Fruit fly (Drosophila melanogaster) whole organism, embryonic: ENCODE data around the gene eIF2Bepsilon.

Experiments used
- Asciz ChIP-seq: fragments of 200-800 bp; sonication (Bioruptor generic); optimal IDR thresholded peaks from 2 replicates; lab custom pipeline; 2017; ENCODE audit warnings: missing biosample characterization, mild to moderate bottlenecking, missing genetic modification characterization, missing genetic modification reagents
- Atf3 ChIP-seq: fragments of 200-800 bp; sonication (Bioruptor generic); optimal IDR thresholded peaks from 3 replicates; lab custom pipeline; 2016; ENCODE audit warnings: missing biosample characterization, missing genetic modification characterization
- B-H1 ChIP-seq: fragments of 200-800 bp; sonication (Bioruptor generic); IDR thresholded peaks from 3 replicates; pipeline ENCODE4 v1.3.6; 2022; ENCODE audit warnings: missing biosample characterization, missing genetic modification characterization
- CG1024 ChIP-seq: fragments of 200-800 bp; sonication (Bioruptor generic); IDR thresholded peaks from 2 replicates; pipeline ENCODE4 v1.3.6; 2022; ENCODE audit warnings: missing biosample characterization, missing genetic modification characterization
- CG10979 ChIP-seq: fragments of 200-800 bp; sonication (Bioruptor generic); optimal IDR thresholded peaks from 2 replicates; lab custom pipeline; 2018; ENCODE audit warnings: missing biosample characterization, mild to moderate bottlenecking, missing genetic modification characterization, moderate library complexity
- CG11723 ChIP-seq: fragments of 200-800 bp; sonication (Bioruptor generic); optimal IDR thresholded peaks from 2 replicates; lab custom pipeline; 2017; ENCODE audit warnings: missing biosample characterization, mild to moderate bottlenecking, missing genetic modification characterization
- CG12299 ChIP-seq: fragments of 200-800 bp; sonication (Bioruptor generic); optimal IDR thresholded peaks from 2 replicates; lab custom pipeline; 2018; ENCODE audit warnings: missing biosample characterization, mild to moderate bottlenecking, missing genetic modification characterization
- CG13894 ChIP-seq: fragments of 200-800 bp; sonication (Bioruptor generic); optimal IDR thresholded peaks from 3 replicates; lab custom pipeline; 2018; ENCODE audit warnings: missing biosample characterization, mild to moderate bottlenecking, missing genetic modification characterization, moderate library complexity
- CG14667 ChIP-seq: fragments of 200-800 bp; sonication (Bioruptor generic); IDR thresholded peaks from 2 replicates; pipeline ENCODE4 v1.3.6; 2022; ENCODE audit warnings: missing biosample characterization, missing genetic modification characterization
- CG1529 ChIP-seq: fragments of 200-800 bp; sonication (Bioruptor generic); optimal IDR thresholded peaks from 3 replicates; lab custom pipeline; 2018; ENCODE audit warnings: missing biosample characterization, missing genetic modification characterization
- CG15696 ChIP-seq: fragments of 200-800 bp; sonication (Bioruptor generic); optimal IDR thresholded peaks from 2 replicates; lab custom pipeline; 2019; ENCODE audit warnings: missing biosample characterization, mild to moderate bottlenecking, missing genetic modification characterization, moderate library complexity
- CG17186 ChIP-seq: fragments of 200-800 bp; sonication (Bioruptor generic); optimal IDR thresholded peaks from 3 replicates; lab custom pipeline; 2017; ENCODE audit warnings: missing biosample characterization, missing genetic modification reagents, missing genetic modification characterization
- CG31441 ChIP-seq: fragments of 200-800 bp; sonication (Bioruptor generic); IDR thresholded peaks from 2 replicates; pipeline ENCODE4 v1.3.6; 2022; ENCODE audit warnings: missing biosample characterization, missing genetic modification characterization
- CG32772 ChIP-seq: fragments of 200-800 bp; sonication (Bioruptor generic); IDR thresholded peaks from 2 replicates; pipeline ENCODE4 v1.3.6; 2022; ENCODE audit warnings: missing biosample characterization, missing genetic modification characterization
- CG3281 ChIP-seq: fragments of 200-800 bp; sonication (Bioruptor generic); optimal IDR thresholded peaks from 3 replicates; lab custom pipeline; 2017; ENCODE audit warnings: missing biosample characterization, mild to moderate bottlenecking, missing genetic modification characterization
- CG3407 ChIP-seq: fragments of 200-800 bp; sonication (Bioruptor generic); optimal IDR thresholded peaks from 2 replicates; lab custom pipeline; 2018; ENCODE audit warnings: missing biosample characterization, mild to moderate bottlenecking, missing genetic modification characterization
- CG4424 ChIP-seq: fragments of 200-800 bp; sonication (Bioruptor generic); optimal IDR thresholded peaks from 3 replicates; lab custom pipeline; 2016; ENCODE audit warnings: missing biosample characterization, missing genetic modification characterization
- CG7357 ChIP-seq: fragments of 200-800 bp; sonication (Bioruptor generic); IDR thresholded peaks from 3 replicates; pipeline ENCODE4 v1.3.6; 2022; ENCODE audit warnings: missing biosample characterization, missing genetic modification characterization
- CG8281 ChIP-seq: fragments of 200-800 bp; sonication (Bioruptor generic); optimal IDR thresholded peaks from 2 replicates; lab custom pipeline; 2018; ENCODE audit warnings: missing biosample characterization, mild to moderate bottlenecking, missing genetic modification characterization, moderate library complexity
- CG8478 ChIP-seq: fragments of >200 bp; optimal IDR thresholded peaks from 2 replicates; lab custom pipeline; 2018
- CG8924 ChIP-seq: fragments of 200-800 bp; optimal IDR thresholded peaks from 3 replicates; lab custom pipeline; 2019; ENCODE audit warnings: missing biosample characterization, mild to moderate bottlenecking, missing genetic modification characterization, moderate library complexity
- CG9437 ChIP-seq: fragments of 200-800 bp; sonication (Bioruptor generic); optimal IDR thresholded peaks from 2 replicates; lab custom pipeline; 2018; ENCODE audit warnings: missing biosample characterization, mild to moderate bottlenecking, missing genetic modification characterization
- CoRest ChIP-seq: fragments of 200-800 bp; sonication (Bioruptor generic); optimal IDR thresholded peaks from 3 replicates; lab custom pipeline; 2018; ENCODE audit warnings: missing biosample characterization, mild to moderate bottlenecking, missing genetic modification characterization, moderate library complexity
- E2f1 ChIP-seq: fragments of 200-800 bp; sonication (Bioruptor generic); IDR thresholded peaks from 2 replicates; pipeline ENCODE4 v1.3.6; 2022; ENCODE audit warnings: missing biosample characterization, missing genetic modification characterization
- Eip74EF ChIP-seq, 2 experiments: fragments of 200-800 bp in 1 of 2; fragments of >200 bp in 1 of 2; sonication (Bioruptor generic) in 1 of 2; optimal IDR thresholded peaks; 2 replicates each; lab custom pipeline; 2017 to 2019; ENCODE audit warnings: missing biosample characterization in 2 of 2, missing genetic modification characterization in 2 of 2, mild to moderate bottlenecking in 1 of 2, moderate library complexity in 1 of 2
- HmgD ChIP-seq: fragments of 200-800 bp; sonication (Bioruptor generic); optimal IDR thresholded peaks from 3 replicates; lab custom pipeline; 2016; ENCODE audit warnings: missing biosample characterization, missing genetic modification characterization
- Lhr ChIP-seq: fragments of 200-800 bp; sonication (Bioruptor generic); optimal IDR thresholded peaks from 3 replicates; lab custom pipeline; 2017; ENCODE audit warnings: mild to moderate bottlenecking, missing biosample characterization, missing genetic modification reagents, missing genetic modification characterization
- MTF-1 ChIP-seq: fragments of 200-800 bp; sonication (Bioruptor generic); optimal IDR thresholded peaks from 2 replicates; lab custom pipeline; 2018; ENCODE audit warnings: missing biosample characterization, mild to moderate bottlenecking, missing genetic modification characterization, borderline replicate concordance
- Mes4 ChIP-seq: fragments of 200-800 bp; sonication (Bioruptor generic); optimal IDR thresholded peaks from 2 replicates; lab custom pipeline; 2016; ENCODE audit warnings: missing biosample characterization, missing genetic modification characterization
- NFAT ChIP-seq: fragments of 200-800 bp; sonication (Bioruptor generic); IDR thresholded peaks from 2 replicates; pipeline ENCODE4 v1.3.6; 2022; ENCODE audit warnings: missing biosample characterization, missing genetic modification characterization
- Scr ChIP-seq: fragments of 200-800 bp; sonication (Bioruptor generic); IDR thresholded peaks from 2 replicates; pipeline ENCODE4 v1.3.6; 2022; ENCODE audit warnings: missing biosample characterization, missing genetic modification characterization; ENCODE audit not compliant: partially characterized antibody
- aop ChIP-seq: fragments of 200-800 bp; sonication (Bioruptor generic); IDR thresholded peaks from 2 replicates; pipeline ENCODE4 v1.3.6; 2022; ENCODE audit warnings: missing biosample characterization, missing genetic modification characterization
- ase ChIP-seq: fragments of 200-800 bp; sonication (Bioruptor generic); IDR thresholded peaks from 3 replicates; pipeline ENCODE4 v1.3.6; 2022; ENCODE audit warnings: missing biosample characterization, missing genetic modification characterization
- az2 ChIP-seq: fragments of 200-800 bp; sonication (Bioruptor generic); optimal IDR thresholded peaks from 3 replicates; lab custom pipeline; 2016; ENCODE audit warnings: missing biosample characterization, missing genetic modification characterization
- ci ChIP-seq: fragments of 200-800 bp; sonication (Bioruptor generic); IDR thresholded peaks from 3 replicates; pipeline ENCODE4 v1.3.6; 2022; ENCODE audit warnings: missing biosample characterization, missing genetic modification characterization
- danr ChIP-seq: fragments of 200-800 bp; sonication (Bioruptor generic); IDR thresholded peaks from 2 replicates; pipeline ENCODE4 v1.3.6; 2022; ENCODE audit warnings: missing biosample characterization, missing genetic modification characterization
- dimm ChIP-seq: fragments of 200-800 bp; sonication (Bioruptor generic); IDR thresholded peaks from 2 replicates; pipeline ENCODE4 v1.3.6; 2022; ENCODE audit warnings: missing biosample characterization, missing genetic modification characterization
- dpn ChIP-seq, 2 experiments: fragments of 200-800 bp; sonication (Bioruptor generic); optimal IDR thresholded peaks; 3 replicates each; lab custom pipeline; 2016; ENCODE audit warnings: missing biosample characterization in 2 of 2, missing genetic modification characterization in 2 of 2
- en ChIP-seq: fragments of 200-800 bp; sonication (Bioruptor generic); optimal IDR thresholded peaks from 2 replicates; lab custom pipeline; 2016; ENCODE audit warnings: missing biosample characterization, missing genetic modification characterization
- gro ChIP-seq: fragments of 200-800 bp; sonication (Bioruptor generic); optimal IDR thresholded peaks from 2 replicates; lab custom pipeline; 2016; ENCODE audit warnings: missing biosample characterization, missing genetic modification characterization
- lbe ChIP-seq: fragments of 200-800 bp; sonication (Bioruptor generic); optimal IDR thresholded peaks from 2 replicates; lab custom pipeline; 2016; ENCODE audit warnings: missing biosample characterization, mild to moderate bottlenecking, missing genetic modification characterization
- nmo ChIP-seq: fragments of 200-800 bp; sonication (Bioruptor generic); optimal IDR thresholded peaks from 2 replicates; lab custom pipeline; 2018; ENCODE audit warnings: missing biosample characterization, mild to moderate bottlenecking, missing genetic modification characterization, moderate library complexity
- onecut ChIP-seq: fragments of 200-800 bp; sonication (Bioruptor generic); IDR thresholded peaks from 2 replicates; pipeline ENCODE4 v1.3.6; 2022; ENCODE audit warnings: missing biosample characterization, missing genetic modification characterization
- pan ChIP-seq, 4 experiments: fragments of >200 bp in 3 of 4; fragments of 200-800 bp in 1 of 4; sonication (Bioruptor generic) in 1 of 4; optimal IDR thresholded peaks in 3 of 4; IDR thresholded peaks in 1 of 4; 2 replicates each; pipeline versions ENCODE4 v1.3.6 to Lab custom; 2017 to 2022; ENCODE audit warnings: missing biosample characterization in 2 of 4, missing genetic modification characterization in 2 of 4, mixed read lengths in 1 of 4
- pb ChIP-seq: fragments of 200-800 bp; sonication (Bioruptor generic); optimal IDR thresholded peaks from 3 replicates; lab custom pipeline; 2016; ENCODE audit warnings: missing biosample characterization, missing genetic modification characterization
- repo ChIP-seq: fragments of 200-800 bp; sonication (Bioruptor generic); optimal IDR thresholded peaks from 2 replicates; lab custom pipeline; 2016; ENCODE audit warnings: missing biosample characterization, missing genetic modification characterization
- ssp ChIP-seq: fragments of 200-800 bp; sonication (Bioruptor generic); IDR thresholded peaks from 2 replicates; pipeline ENCODE4 v1.3.6; 2022; ENCODE audit warnings: missing biosample characterization, missing genetic modification characterization
- stwl ChIP-seq: fragments of 200-800 bp; sonication (Bioruptor generic); optimal IDR thresholded peaks from 3 replicates; lab custom pipeline; 2018; ENCODE audit warnings: missing biosample characterization, mild to moderate bottlenecking, missing genetic modification characterization, moderate library complexity
- zfh1 ChIP-seq: fragments of 200-800 bp; sonication (Bioruptor generic); IDR thresholded peaks from 3 replicates; pipeline ENCODE4 v1.3.6; 2022; ENCODE audit warnings: missing biosample characterization, missing genetic modification characterization

The eIF2Bepsilon gene

DNA sequence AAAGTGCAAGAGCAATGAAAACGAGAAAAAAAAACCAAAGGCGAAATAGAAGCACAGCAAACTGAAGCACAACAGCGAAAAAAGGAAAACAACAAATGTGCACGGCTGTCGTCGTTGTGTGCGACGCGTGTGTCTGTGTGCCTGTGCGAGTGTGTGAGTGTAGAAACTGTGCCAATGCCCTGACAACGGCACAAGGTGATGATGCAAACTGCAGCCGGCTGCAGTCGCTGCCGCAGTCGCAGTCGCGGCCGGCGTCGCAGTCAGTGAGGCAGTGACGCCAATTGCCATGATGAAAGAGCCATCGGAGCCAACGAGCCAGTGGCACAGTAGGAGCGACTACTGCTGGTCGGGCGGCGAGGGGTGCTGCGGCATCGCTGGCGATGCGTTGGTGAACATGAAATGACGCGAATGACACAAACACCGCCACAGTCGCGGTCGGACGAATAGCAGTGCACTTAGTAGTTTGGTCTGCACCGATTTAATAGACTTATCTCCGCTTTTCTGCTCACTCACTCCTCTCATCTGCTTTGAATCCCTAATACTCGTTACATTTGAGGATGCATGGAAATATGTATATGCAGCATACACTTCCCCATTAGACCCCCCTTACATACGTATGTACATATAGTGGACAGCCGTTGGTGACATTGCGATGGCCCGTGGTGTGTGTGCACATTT is 46.0 kb upstream of the eIF2Bepsilon start:
- no peak for TF ChIP-seq stwl (tag; lab: Kevin White, UChicago)
- TF ChIP-seq B-H1 (GFP tag; lab: Robert Waterston, UW), result no peak
- TF ChIP-seq Scr (GFP tag; lab: Robert Waterston, UW), result no peak
- peak; percentile 61 for TF ChIP-seq CG8924
- TF ChIP-seq dpn (GFP tag; optimal IDR thresholded peaks at IDR 0.05; lab: Kevin White, UChicago), result peak; percentile 28 to 65
- TF ChIP-seq CG4424 (GFP tag; lab: Kevin White, UChicago), result peak; percentile 65
- TF ChIP-seq CG1024 (GFP tag; lab: Robert Waterston, UW), result 0 out of 2 replicates have a peak, but pooled peaks have one; percentile 21
- peak; percentile 37 for TF ChIP-seq CG8478 (lab: Kevin White, UChicago)
- TF ChIP-seq CG17186 (GFP tag; lab: Kevin White, UChicago), result peak; percentile 45
- TF ChIP-seq pan (optimal IDR thresholded peaks at IDR 0.05; lab: Kevin White, UChicago), result no peak
- peak in 1 of 2 experiments; percentile 52 for TF ChIP-seq pan (GFP tag; optimal IDR thresholded peaks at IDR 0.05 in 1 of 2, IDR thresholded peaks at IDR 0.05 in 1 of 2)
- no peak for TF ChIP-seq NFAT (GFP tag; lab: Robert Waterston, UW)
- TF ChIP-seq danr (GFP tag; lab: Robert Waterston, UW), result no peak
- peak; percentile 45 for TF ChIP-seq az2 (GFP tag; lab: Kevin White, UChicago)
- peak; percentile 58 for TF ChIP-seq CG8281 (tag; lab: Kevin White, UChicago)
- no peak for TF ChIP-seq en (GFP tag; lab: Kevin White, UChicago)
- TF ChIP-seq CG3407, result peak; percentile 40
- TF ChIP-seq CoRest (tag; lab: Kevin White, UChicago), result peak; percentile 67
- peak; percentile 59 for TF ChIP-seq CG11723
- 0 out of 2 replicates have a peak, but pooled peaks have one; percentile 24 for TF ChIP-seq CG14667 (GFP tag; lab: Robert Waterston, UW)
- peak; percentile 58 for TF ChIP-seq onecut
- TF ChIP-seq repo, result no peak
- TF ChIP-seq aop (GFP tag; lab: Robert Waterston, UW), result no peak
- no peak for TF ChIP-seq lbe (GFP tag; lab: Kevin White, UChicago)
- peak; percentile 77 for TF ChIP-seq nmo (GFP tag; lab: Kevin White, UChicago)
- TF ChIP-seq E2f1, result 0 out of 2 replicates have a peak, but pooled peaks have one; percentile 19
- peak; percentile 51 for TF ChIP-seq CG32772 (GFP tag; lab: Robert Waterston, UW)
- TF ChIP-seq Eip74EF (GFP tag; optimal IDR thresholded peaks at IDR 0.05; lab: Kevin White, UChicago), result peak in 1 of 2 experiments; percentile 72
- no peak for TF ChIP-seq CG15696
- peak; percentile 9 for TF ChIP-seq CG12299
- no peak for TF ChIP-seq CG13894 (tag; lab: Kevin White, UChicago)
- no peak for TF ChIP-seq gro (GFP tag; lab: Kevin White, UChicago)
- peak; percentile 21 for TF ChIP-seq pb (GFP tag; lab: Kevin White, UChicago)
- TF ChIP-seq ase (GFP tag; lab: Robert Waterston, UW), result 0 out of 3 replicates have a peak, but pooled peaks have one; percentile 46
- peak; percentile 6 for TF ChIP-seq Atf3 (GFP tag; lab: Kevin White, UChicago)
- peak; percentile 72 for TF ChIP-seq Asciz (GFP tag; lab: Kevin White, UChicago)
- TF ChIP-seq CG1529 (GFP tag; lab: Kevin White, UChicago), result peak; percentile 73
- no peak for TF ChIP-seq CG9437 (GFP tag; lab: Kevin White, UChicago)
- TF ChIP-seq ci, result peak; percentile 84
- no peak for TF ChIP-seq HmgD
- TF ChIP-seq CG10979 (tag; lab: Kevin White, UChicago), result peak; percentile 61
- peak; percentile 52; the same call in 1 of the 3 replicates for TF ChIP-seq zfh1 (GFP tag; lab: Robert Waterston, UW)
- peak; percentile 62 for TF ChIP-seq ssp (GFP tag; lab: Robert Waterston, UW)
- peak; percentile 57; the same call in 2 of the 3 replicates for TF ChIP-seq CG7357 (GFP tag; lab: Robert Waterston, UW)
- peak; percentile 35 for TF ChIP-seq Lhr (GFP tag; lab: Kevin White, UChicago)
- peak; percentile 76 for TF ChIP-seq CG31441 (GFP tag; lab: Robert Waterston, UW)
- no peak for TF ChIP-seq CG3281 (GFP tag; lab: Kevin White, UChicago)
- TF ChIP-seq MTF-1 (GFP tag; lab: Kevin White, UChicago), result peak; percentile 32
- TF ChIP-seq Mes4, result peak; percentile 16
- TF ChIP-seq dimm, result peak; percentile 24; the same call in 1 of the 2 replicates
